Worm (Caenorhabditis elegans) whole organism, young adult: ENCODE data around the gene R160.10.
"Not testable (repeated sequence)": the region's sequence is repeated elsewhere in the genome, so short reads cannot be mapped to it uniquely, and the experiment has no call there.

Experiments used
- C06A6.2 ChIP-seq: fragments of 200-800 bp; sonication (Bioruptor generic); conservative IDR thresholded peaks from 2 replicates; pipeline ENCODE4 v1.3.6; 2022; ENCODE audit warnings: missing genetic modification characterization, missing compliant biosample characterization
- F10E7.11 ChIP-seq: sonication (generic microtip); optimal IDR thresholded peaks from 2 replicates; lab custom pipeline; 2017; ENCODE audit warnings: mild to moderate bottlenecking, missing genetic modification characterization, moderate library complexity, missing compliant biosample characterization
- F52B5.7 ChIP-seq: sonication (generic microtip); optimal IDR thresholded peaks from 2 replicates; lab custom pipeline; 2016; ENCODE audit warnings: mild to moderate bottlenecking, missing genetic modification characterization, missing compliant biosample characterization
- F57C9.4 ChIP-seq: sonication (generic microtip); optimal IDR thresholded peaks from 2 replicates; lab custom pipeline; 2017; ENCODE audit warnings: mild to moderate bottlenecking, missing genetic modification characterization, missing compliant biosample characterization
- K11D2.4 ChIP-seq: fragments of 200-800 bp; sonication (Bioruptor generic); IDR thresholded peaks from 2 replicates; pipeline ENCODE4 v1.3.6; 2022; ENCODE audit warnings: missing genetic modification reagents, missing genetic modification characterization, missing compliant biosample characterization
- K12H6.12 ChIP-seq: fragments of 200-800 bp; sonication (Bioruptor generic); optimal IDR thresholded peaks from 2 replicates; lab custom pipeline; 2018; ENCODE audit warnings: mild to moderate bottlenecking, missing genetic modification characterization, missing compliant biosample characterization
- ZK185.1 ChIP-seq: sonication (generic microtip); optimal IDR thresholded peaks from 2 replicates; lab custom pipeline; 2016; ENCODE audit warnings: mild to moderate bottlenecking, missing genetic modification characterization, missing compliant biosample characterization; ENCODE audit not compliant: poor library complexity, severe bottlenecking
- bed-2 ChIP-seq: fragments of 200-800 bp; sonication (Bioruptor generic); IDR thresholded peaks from 2 replicates; pipeline ENCODE4 v1.3.6; 2022; ENCODE audit warnings: missing genetic modification reagents, missing genetic modification characterization, missing compliant biosample characterization
- ccch-3 ChIP-seq: fragments of 200-800 bp; sonication (Bioruptor generic); optimal IDR thresholded peaks from 2 replicates; lab custom pipeline; 2018; ENCODE audit warnings: mild to moderate bottlenecking, missing genetic modification characterization, missing compliant biosample characterization
- cebp-1 ChIP-seq, 2 experiments: fragments of 200-800 bp in 1 of 2; sonication (Bioruptor generic) in 1 of 2; sonication (generic microtip) in 1 of 2; IDR thresholded peaks in 1 of 2; optimal IDR thresholded peaks in 1 of 2; 2 replicates each; pipeline versions ENCODE4 v1.3.6 to Lab custom; 2017 to 2022; ENCODE audit warnings: missing compliant biosample characterization in 2 of 2, missing genetic modification characterization in 2 of 2, mild to moderate bottlenecking in 1 of 2, missing genetic modification reagents in 1 of 2, moderate library complexity in 1 of 2
- ceh-58 ChIP-seq: fragments of 200-800 bp; sonication (Bioruptor generic); IDR thresholded peaks from 2 replicates; pipeline ENCODE4 v1.3.6; 2022; ENCODE audit warnings: missing genetic modification characterization, missing compliant biosample characterization
- chd-7 ChIP-seq: sonication (generic microtip); optimal IDR thresholded peaks from 2 replicates; lab custom pipeline; 2016; ENCODE audit warnings: mild to moderate bottlenecking, missing genetic modification characterization, moderate library complexity, missing compliant biosample characterization
- egrh-3 ChIP-seq: fragments of 200-800 bp; sonication (Bioruptor generic); IDR thresholded peaks from 2 replicates; pipeline ENCODE4 v1.3.6; 2022; ENCODE audit warnings: missing genetic modification reagents, missing genetic modification characterization, missing compliant biosample characterization
- ekl-4 ChIP-seq: fragments of 200-800 bp; sonication (Bioruptor generic); IDR thresholded peaks from 2 replicates; pipeline ENCODE4 v1.3.6; 2022; ENCODE audit warnings: missing genetic modification reagents, missing genetic modification characterization, missing compliant biosample characterization
- ets-4 ChIP-seq: fragments of 200-800 bp; sonication (Bioruptor generic); optimal IDR thresholded peaks from 2 replicates; lab custom pipeline; 2018; ENCODE audit warnings: mild to moderate bottlenecking, missing genetic modification characterization, missing compliant biosample characterization
- let-607 ChIP-seq, 2 experiments: fragments of 200-800 bp in 1 of 2; sonication (Bioruptor generic) in 1 of 2; sonication (generic microtip) in 1 of 2; optimal IDR thresholded peaks; 2 replicates each; lab custom pipeline; 2016 to 2018; ENCODE audit warnings: mild to moderate bottlenecking in 2 of 2, missing compliant biosample characterization in 2 of 2, missing genetic modification characterization in 2 of 2, moderate library complexity in 2 of 2, missing genotype in 1 of 2
- lsy-27 ChIP-seq: sonication (generic microtip); optimal IDR thresholded peaks from 2 replicates; lab custom pipeline; 2017; ENCODE audit warnings: missing genetic modification characterization, mild to moderate bottlenecking, missing compliant biosample characterization, antibody characterized with exemption, missing genotype, borderline replicate concordance; ENCODE audit not compliant: insufficient read depth
- nhr-120 ChIP-seq: fragments of 200-800 bp; sonication (Bioruptor generic); IDR thresholded peaks from 2 replicates; pipeline ENCODE4 v1.3.6; 2022; ENCODE audit warnings: missing genetic modification characterization, missing compliant biosample characterization
- nhr-90 ChIP-seq: sonication (generic microtip); optimal IDR thresholded peaks from 2 replicates; lab custom pipeline; 2016; ENCODE audit warnings: missing genotype, mild to moderate bottlenecking, missing genetic modification characterization, missing compliant biosample characterization
- rcor-1 ChIP-seq: fragments of 200-800 bp; sonication (Bioruptor generic); IDR thresholded peaks from 2 replicates; pipeline ENCODE4 v1.3.6; 2022; ENCODE audit warnings: missing genetic modification reagents, missing genetic modification characterization, missing compliant biosample characterization
- sptf-2 ChIP-seq: fragments of 200-800 bp; sonication (Bioruptor generic); optimal IDR thresholded peaks from 2 replicates; lab custom pipeline; 2018; ENCODE audit warnings: mild to moderate bottlenecking, missing genetic modification characterization, missing compliant biosample characterization
- tbx-9 ChIP-seq: sonication (generic microtip); optimal IDR thresholded peaks from 2 replicates; lab custom pipeline; 2016; ENCODE audit warnings: borderline replicate concordance, missing genetic modification characterization, inconsistent platforms, missing compliant biosample characterization
- ztf-26 ChIP-seq: sonication (generic microtip); optimal IDR thresholded peaks from 2 replicates; lab custom pipeline; 2017; ENCODE audit warnings: missing genetic modification characterization, missing compliant biosample characterization

The R160.10 gene

ce11 chrX:4350198-4350597, 17.1 kb downstream of the R160.10 start, which contains the start of gene F14H12.2:
TSS of gene F14H12.2 (plus strand) at chrX:4350498.
- TF ChIP-seq ceh-58 (no peak), sptf-2 (GFP tag; lab: Kevin White, UChicago) (no peak), K12H6.12 (tag; lab: Kevin White, UChicago) (no peak)
- TF ChIP-seq, all 124 proteins: peak for 0

ce11 chrX:4343915-4344314, 23.4 kb downstream of the R160.10 start, which contains the start of gene F14H12.3:
TSS of gene F14H12.3 (plus strand) at chrX:4344215.
- TF ChIP-seq ets-4 (GFP tag; lab: Kevin White, UChicago) (no peak), C06A6.2 (GFP tag; lab: Robert Waterston, UW) (no peak), tbx-9 (tag; lab: Kevin White, UChicago) (no peak), bed-2 (GFP tag; lab: Robert Waterston, UW) (no peak), F57C9.4 (tag; lab: Kevin White, UChicago) (no peak), lsy-27 (no peak), egrh-3 (GFP tag; lab: Robert Waterston, UW) (no peak), ztf-26 (tag; lab: Kevin White, UChicago) (no peak), K11D2.4 (GFP tag; lab: Robert Waterston, UW) (no peak)

ce11 chrX:4342730-4343129, 24.6 kb downstream of the R160.10 start:
- no peak for TF ChIP-seq ets-4 (GFP tag; lab: Kevin White, UChicago)
- no peak for TF ChIP-seq cebp-1 (GFP tag; IDR thresholded peaks at IDR 0.05; lab: Robert Waterston, UW)
- peak; percentile 83 for TF ChIP-seq cebp-1 (tag; optimal IDR thresholded peaks at IDR 0.05; lab: Kevin White, UChicago)

ce11 chrX:4339332-4339731, 28.0 kb downstream of the R160.10 start, which contains the start of gene cst-1:
TSS of gene cst-1 (plus strand) at chrX:4339632.
- not testable (repeated sequence) for TF ChIP-seq ZK185.1 (tag; lab: Kevin White, UChicago); ccch-3; F52B5.7

- not testable (repeated sequence) for TF ChIP-seq ekl-4 (GFP tag; lab: Robert Waterston, UW); chd-7; let-607 (tag; optimal IDR thresholded peaks at IDR 0.05; lab: Kevin White, UChicago)
Observed at ce11 chrX:4335950-4336349, 31.4 kb downstream of the R160.10 start, which contains the start of gene cst-2. TSS of gene cst-2 (minus strand) at chrX:4336050.

- not testable (repeated sequence) for TF ChIP-seq nhr-90 (tag; lab: Kevin White, UChicago); rcor-1 (GFP tag; lab: Robert Waterston, UW); F10E7.11 (tag; lab: Kevin White, UChicago)
- TF ChIP-seq, all 124 proteins: peak for 0; not testable (repeated sequence) for 124
Observed at ce11 chrX:4332305-4332704, 35.0 kb downstream of the R160.10 start, which contains the start of gene C24A8.6. TSS of gene C24A8.6 (minus strand) at chrX:4332405.

ce11 chrX:4328816-4329215, 38.5 kb downstream of the R160.10 start, which contains the start of gene C24A8.5:
TSS of gene C24A8.5 (minus strand) at chrX:4328916.
- no peak for TF ChIP-seq ets-4 (GFP tag; lab: Kevin White, UChicago)
- no peak for TF ChIP-seq nhr-120 (GFP tag; lab: Robert Waterston, UW)
